Worm (Caenorhabditis elegans): ENCODE data around the gene lbp-8.

Gene lbp-8

DNA sequence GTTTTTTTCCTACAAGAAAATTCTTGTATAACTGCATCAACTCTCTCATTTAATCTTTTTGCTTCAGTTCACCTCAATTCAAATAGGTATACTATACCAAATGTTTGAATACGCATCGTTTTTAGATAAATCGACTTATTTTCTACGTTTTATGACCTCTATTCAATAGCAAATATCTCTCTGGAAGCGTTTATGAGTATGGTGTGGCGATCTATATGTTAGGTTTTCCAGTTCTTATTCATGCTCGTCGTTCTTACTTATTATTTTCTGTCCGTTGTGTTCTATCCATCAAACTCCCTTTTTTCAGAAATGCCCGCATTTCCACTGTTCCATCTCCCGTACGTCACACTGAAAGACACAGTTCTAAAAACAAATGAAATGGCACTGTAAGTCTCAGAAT lies 10.0 kb upstream of the lbp-8 start, which contains the start of gene T22G5.3:
TSS of gene T22G5.3 (plus strand) at position 301 of the 400 bp plus-strand sequence.
- TF ChIP-seq ztf-23 (GFP tag; IDR thresholded peaks at IDR 0.05) (no peak), med-1 (GFP tag; optimal IDR thresholded peaks at IDR 0.05; ENCODE audit: insufficient read depth) (no peak), ztf-29 (GFP tag; IDR thresholded peaks at IDR 0.05) (no peak), cog-1 (tag; optimal IDR thresholded peaks at IDR 0.05) (no peak), ref-1 (GFP tag; conservative IDR thresholded peaks at IDR 0.05) (no peak), flt-1 (GFP tag; IDR thresholded peaks at IDR 0.05) (no peak), tab-1 (GFP tag; IDR thresholded peaks at IDR 0.05) (no peak), T22C8.4 (GFP tag; IDR thresholded peaks at IDR 0.05) (no peak), klf-2 (GFP tag; conservative IDR thresholded peaks at IDR 0.05) (no peak)

DNA sequence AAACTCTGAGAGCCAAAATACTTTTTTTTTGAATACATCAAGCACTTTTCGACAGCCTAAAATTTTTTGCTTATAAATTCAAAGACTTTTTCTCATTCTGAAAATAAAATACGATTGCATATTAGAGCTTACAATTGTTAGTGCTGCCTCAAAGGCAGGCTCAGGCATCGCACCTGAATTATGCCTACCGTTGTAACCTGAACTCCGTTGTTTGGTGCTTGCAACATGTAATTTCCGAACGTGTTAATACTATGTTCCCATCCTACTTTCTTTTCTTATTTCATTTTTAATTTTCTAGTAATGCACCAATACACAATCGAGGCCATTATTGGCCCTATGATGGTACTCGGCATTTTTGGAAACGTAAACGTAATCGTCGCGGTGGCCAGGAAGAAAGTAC lies 3.2 kb upstream of the lbp-8 start, which contains the start of gene srsx-19:
TSS of gene srsx-19 (plus strand) at position 301 of the 400 bp plus-strand sequence.
- TF ChIP-seq ztf-29 (GFP tag; IDR thresholded peaks at IDR 0.05) (no peak), flt-1 (GFP tag; IDR thresholded peaks at IDR 0.05) (no peak), klf-2 (GFP tag; conservative IDR thresholded peaks at IDR 0.05) (no peak), T22C8.4 (GFP tag; IDR thresholded peaks at IDR 0.05) (no peak), ref-1 (GFP tag; conservative IDR thresholded peaks at IDR 0.05) (no peak), tab-1 (GFP tag; IDR thresholded peaks at IDR 0.05) (no peak), cog-1 (tag; optimal IDR thresholded peaks at IDR 0.05) (no peak), med-1 (GFP tag; optimal IDR thresholded peaks at IDR 0.05; ENCODE audit: insufficient read depth) (no peak), ztf-23 (GFP tag; IDR thresholded peaks at IDR 0.05) (no peak)

DNA sequence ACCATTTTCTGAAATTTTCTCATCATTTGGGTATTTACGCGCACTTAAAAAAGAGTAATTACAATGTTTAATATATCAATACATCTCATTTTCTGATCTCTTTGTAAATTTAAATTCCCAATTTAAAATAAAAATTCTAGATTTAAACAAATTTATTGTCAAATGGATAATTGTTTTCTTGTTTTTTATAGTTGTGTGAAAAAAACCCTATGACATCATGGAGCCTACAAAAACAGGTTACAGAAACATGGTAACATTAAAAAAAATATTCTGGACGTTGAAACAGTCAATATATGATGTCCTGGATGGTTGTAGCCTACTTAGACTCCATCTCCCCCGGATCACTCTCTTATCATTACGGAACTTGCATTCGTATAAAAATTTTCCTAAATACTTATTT lies 1.1 kb upstream of the lbp-8 start, which contains the start of gene spp-12:
TSS of gene spp-12 (plus strand) at position 301 of the 400 bp plus-strand sequence.
- TF ChIP-seq ref-1 (GFP tag; conservative IDR thresholded peaks at IDR 0.05) (no peak), tab-1 (GFP tag; IDR thresholded peaks at IDR 0.05) (no peak), flt-1 (GFP tag; IDR thresholded peaks at IDR 0.05) (no peak), ztf-29 (GFP tag; IDR thresholded peaks at IDR 0.05) (no peak), cog-1 (tag; optimal IDR thresholded peaks at IDR 0.05) (no peak), klf-2 (GFP tag; conservative IDR thresholded peaks at IDR 0.05) (no peak), med-1 (GFP tag; optimal IDR thresholded peaks at IDR 0.05; ENCODE audit: insufficient read depth) (no peak), ztf-23 (GFP tag; IDR thresholded peaks at IDR 0.05) (no peak), T22C8.4 (GFP tag; IDR thresholded peaks at IDR 0.05) (no peak)

DNA sequence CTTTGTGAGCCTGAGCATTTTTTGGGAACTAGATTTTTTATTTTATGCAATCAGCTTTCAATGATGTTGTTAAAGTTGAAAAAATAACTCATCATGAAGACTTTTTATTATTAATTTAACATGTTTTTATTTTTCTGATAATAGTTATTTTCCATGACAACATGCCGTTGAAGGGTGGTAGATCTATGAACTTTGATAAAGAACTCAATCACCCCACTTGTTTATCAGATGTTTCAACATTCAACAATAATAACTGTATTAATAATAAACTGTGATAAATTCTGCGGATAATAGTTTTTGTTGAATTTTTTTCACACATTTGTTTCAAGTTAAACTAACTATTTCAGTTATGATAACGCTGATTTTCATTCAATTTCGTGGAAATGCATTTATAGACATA lies 916 bp downstream of the lbp-8 start:
- TF ChIP-seq flt-1 (GFP tag; IDR thresholded peaks at IDR 0.05) (no peak), ztf-29 (GFP tag; IDR thresholded peaks at IDR 0.05) (no peak), cog-1 (tag; optimal IDR thresholded peaks at IDR 0.05) (no peak), med-1 (GFP tag; optimal IDR thresholded peaks at IDR 0.05; ENCODE audit: insufficient read depth) (no peak), T22C8.4 (GFP tag; IDR thresholded peaks at IDR 0.05) (no peak), tab-1 (GFP tag; IDR thresholded peaks at IDR 0.05) (no peak), klf-2 (GFP tag; conservative IDR thresholded peaks at IDR 0.05) (no peak), ref-1 (GFP tag; conservative IDR thresholded peaks at IDR 0.05) (no peak), ztf-23 (GFP tag; IDR thresholded peaks at IDR 0.05) (no peak)

DNA sequence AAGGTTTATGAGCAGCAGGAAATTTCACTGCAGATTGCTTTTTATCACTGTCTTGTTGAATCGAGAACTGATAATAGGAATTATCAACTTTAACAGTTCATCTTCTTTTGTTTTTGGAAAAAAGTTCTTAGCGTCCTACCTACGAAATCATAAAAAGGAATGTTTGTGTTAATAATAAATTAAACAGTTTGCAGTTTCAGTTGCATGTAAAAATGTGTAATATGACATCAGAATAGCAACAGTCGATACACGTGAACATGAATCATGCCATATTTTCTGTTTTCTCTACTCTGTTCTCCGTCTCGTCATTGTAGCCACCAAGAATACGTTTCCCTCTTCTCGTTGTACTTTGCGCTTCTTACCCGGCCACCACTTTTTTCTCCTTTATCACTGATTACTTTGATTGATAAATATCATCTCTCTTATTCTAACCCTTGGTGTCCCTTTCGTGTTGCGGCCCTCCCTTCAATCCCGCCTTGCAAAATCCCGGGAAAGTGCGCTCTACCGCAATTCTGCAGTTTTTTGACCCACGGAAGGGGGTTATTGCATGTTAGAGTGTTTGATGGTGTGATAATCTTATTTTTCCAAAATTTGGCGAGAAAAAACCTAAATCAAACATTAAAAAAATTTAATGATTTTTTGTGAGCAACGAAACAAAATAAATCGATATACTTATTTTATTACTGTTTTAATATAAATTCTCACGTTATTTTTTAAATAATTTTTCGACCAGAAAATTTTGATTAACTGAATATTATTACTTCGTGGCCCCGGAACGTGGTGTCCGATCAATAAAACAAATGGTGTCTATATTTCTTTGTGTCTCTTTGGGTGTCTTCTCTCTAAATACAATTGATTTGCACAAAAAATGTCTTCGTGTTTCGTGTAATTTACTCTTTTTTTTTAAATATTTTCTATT lies 2.1 kb downstream of the lbp-8 start, which contains the start of gene sptl-3:
TSS of gene sptl-3 (plus strand) at position 869 of the 919 bp plus-strand sequence.
- TF ChIP-seq flt-1 (GFP tag; IDR thresholded peaks at IDR 0.05) (no peak), ztf-23 (GFP tag; IDR thresholded peaks at IDR 0.05) (no peak), ref-1 (GFP tag; conservative IDR thresholded peaks at IDR 0.05) (no peak), T22C8.4 (GFP tag; IDR thresholded peaks at IDR 0.05) (no peak), ztf-29 (GFP tag; IDR thresholded peaks at IDR 0.05) (no peak), cog-1 (tag; optimal IDR thresholded peaks at IDR 0.05) (no peak)

DNA sequence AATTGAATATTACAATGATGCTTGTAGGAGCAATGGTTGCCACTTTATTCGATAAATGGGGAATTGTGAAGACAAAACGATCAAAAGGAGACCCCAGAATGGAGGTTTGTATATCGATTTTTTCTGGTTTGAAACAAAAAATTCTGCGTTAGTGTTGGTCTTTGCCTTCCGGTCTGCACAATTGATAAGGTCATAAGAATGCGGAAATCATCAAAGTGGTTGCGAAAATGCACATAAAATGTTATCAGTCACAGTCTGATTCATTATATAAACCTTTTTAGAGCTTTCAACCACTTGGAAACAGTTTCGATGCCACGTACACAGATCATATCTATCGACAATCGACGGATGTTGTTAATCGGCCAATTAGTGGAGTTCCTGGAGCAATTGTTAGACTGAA lies 3.0 kb downstream of the lbp-8 start:
- TF ChIP-seq ref-1 (GFP tag; conservative IDR thresholded peaks at IDR 0.05) (no peak), T22C8.4 (GFP tag; IDR thresholded peaks at IDR 0.05) (no peak), tab-1 (GFP tag; IDR thresholded peaks at IDR 0.05) (no peak), klf-2 (GFP tag; conservative IDR thresholded peaks at IDR 0.05) (no peak), ztf-23 (GFP tag; IDR thresholded peaks at IDR 0.05) (no peak), cog-1 (tag; optimal IDR thresholded peaks at IDR 0.05) (no peak), ztf-29 (GFP tag; IDR thresholded peaks at IDR 0.05) (no peak), flt-1 (GFP tag; IDR thresholded peaks at IDR 0.05) (no peak), med-1 (GFP tag; optimal IDR thresholded peaks at IDR 0.05; ENCODE audit: insufficient read depth) (no peak)

DNA sequence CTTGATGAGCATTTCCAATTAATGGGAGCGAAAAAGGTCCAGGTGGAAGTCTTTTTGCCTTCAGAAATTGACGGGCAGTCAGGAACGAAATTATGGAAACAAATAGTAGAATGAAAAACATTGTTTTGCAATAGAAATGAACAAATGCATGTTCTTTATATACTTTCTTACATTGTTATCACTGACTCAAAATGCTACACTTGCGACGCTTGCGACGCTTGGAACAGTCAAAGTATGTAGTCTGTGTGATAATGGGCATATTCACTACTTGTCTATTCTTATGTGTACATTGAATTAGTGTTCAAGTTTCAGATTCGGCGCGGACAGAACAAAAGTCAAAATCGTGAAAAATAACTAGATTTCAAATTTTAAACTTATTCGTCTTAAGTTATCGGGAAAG lies 7.8 kb downstream of the lbp-8 start, which contains the start of gene cyp-35C1:
TSS of gene cyp-35C1 (minus strand) at position 132 of the 400 bp plus-strand sequence.
- no peak for TF ChIP-seq cog-1 (tag; optimal IDR thresholded peaks at IDR 0.05)
- no peak for TF ChIP-seq ztf-23 (GFP tag; IDR thresholded peaks at IDR 0.05)
- no peak for TF ChIP-seq tab-1 (GFP tag; IDR thresholded peaks at IDR 0.05)
- TF ChIP-seq ref-1 (GFP tag; conservative IDR thresholded peaks at IDR 0.05) = no peak
- no peak for TF ChIP-seq klf-2 (GFP tag; conservative IDR thresholded peaks at IDR 0.05)
- TF ChIP-seq ztf-29 (GFP tag; IDR thresholded peaks at IDR 0.05) = no peak
- TF ChIP-seq T22C8.4 (GFP tag; IDR thresholded peaks at IDR 0.05) = no peak
- TF ChIP-seq flt-1 (GFP tag; IDR thresholded peaks at IDR 0.05) = no peak
- no peak for TF ChIP-seq med-1 (GFP tag; optimal IDR thresholded peaks at IDR 0.05; ENCODE audit: insufficient read depth)

DNA sequence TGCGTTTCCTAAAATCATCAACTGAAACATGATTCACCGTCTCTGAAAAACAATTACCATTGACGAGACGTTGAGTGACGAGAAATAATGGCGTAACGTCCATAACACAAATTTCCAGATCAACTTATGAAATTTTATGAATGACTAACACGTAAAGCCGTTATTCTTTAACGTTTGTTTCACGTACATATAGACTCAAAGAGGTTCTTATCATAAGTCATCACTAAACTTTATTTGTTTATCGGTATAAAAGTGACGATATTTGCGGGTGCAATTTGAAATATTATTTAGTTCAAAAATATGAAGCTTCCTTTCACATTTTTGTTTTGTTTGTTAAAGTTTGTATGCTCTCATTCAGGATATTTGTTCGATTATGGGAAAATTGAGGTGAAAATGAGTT lies 8.6 kb downstream of the lbp-8 start, which contains the start of gene oac-3:
TSS of gene oac-3 (plus strand) at position 301 of the 400 bp plus-strand sequence.
- TF ChIP-seq klf-2 (GFP tag; conservative IDR thresholded peaks at IDR 0.05) (no peak), ztf-29 (GFP tag; IDR thresholded peaks at IDR 0.05) (no peak), flt-1 (GFP tag; IDR thresholded peaks at IDR 0.05) (no peak), tab-1 (GFP tag; IDR thresholded peaks at IDR 0.05) (no peak), med-1 (GFP tag; optimal IDR thresholded peaks at IDR 0.05; ENCODE audit: insufficient read depth) (no peak), T22C8.4 (GFP tag; IDR thresholded peaks at IDR 0.05) (no peak), cog-1 (tag; optimal IDR thresholded peaks at IDR 0.05) (no peak), ztf-23 (GFP tag; IDR thresholded peaks at IDR 0.05) (no peak), ref-1 (GFP tag; conservative IDR thresholded peaks at IDR 0.05) (no peak)

DNA sequence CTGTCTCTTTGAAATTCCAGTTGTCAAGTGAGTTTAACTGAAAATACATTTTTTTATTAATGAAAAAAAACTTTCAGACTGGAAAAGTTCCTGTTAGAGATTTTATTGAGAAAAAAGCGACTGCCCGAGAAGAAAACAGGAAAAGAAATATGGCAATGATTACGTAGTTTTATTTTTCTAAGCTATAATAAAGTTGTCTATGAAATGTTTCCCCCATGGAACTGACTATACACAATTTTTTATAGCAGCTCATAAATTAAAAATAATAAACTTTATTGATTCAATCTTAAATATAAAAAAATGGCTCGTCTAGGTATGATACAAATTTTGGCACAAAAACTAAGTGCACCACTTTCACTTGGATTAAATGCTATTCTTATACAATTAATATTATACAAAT lies 11.9 kb downstream of the lbp-8 start, which contains the start of gene C06B3.1:
TSS of gene C06B3.1 (plus strand) at position 301 of the 400 bp plus-strand sequence.
- TF ChIP-seq cog-1 (tag; optimal IDR thresholded peaks at IDR 0.05) (no peak), T22C8.4 (GFP tag; IDR thresholded peaks at IDR 0.05) (no peak), ref-1 (GFP tag; conservative IDR thresholded peaks at IDR 0.05) (no peak), klf-2 (GFP tag; conservative IDR thresholded peaks at IDR 0.05) (no peak), ztf-23 (GFP tag; IDR thresholded peaks at IDR 0.05) (no peak), flt-1 (GFP tag; IDR thresholded peaks at IDR 0.05) (no peak), med-1 (GFP tag; optimal IDR thresholded peaks at IDR 0.05; ENCODE audit: insufficient read depth) (no peak), ztf-29 (GFP tag; IDR thresholded peaks at IDR 0.05) (no peak), tab-1 (GFP tag; IDR thresholded peaks at IDR 0.05) (no peak)
